Worm (Caenorhabditis elegans): ENCODE measurements around the gene ndus-8.

The ndus-8 gene

DNA sequence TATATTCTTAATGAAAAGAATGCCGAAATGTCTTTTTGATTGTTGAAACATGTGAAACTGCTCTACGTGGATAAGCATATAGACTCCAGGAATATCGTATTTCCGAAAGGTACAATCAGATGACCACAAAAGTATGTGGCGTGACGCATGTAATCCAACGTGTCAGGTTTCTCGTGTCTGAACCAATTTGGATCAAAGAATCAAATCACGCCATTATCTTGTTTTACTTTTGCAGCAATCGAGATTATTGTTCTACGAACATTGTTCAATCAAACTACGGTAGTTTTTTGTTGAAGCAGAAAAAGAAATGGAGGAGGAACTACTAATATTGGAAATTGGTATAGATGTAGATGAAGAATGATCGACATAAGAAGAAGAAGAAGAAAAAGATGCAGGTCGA is 39.7 kb upstream of the ndus-8 start:
- no peak for TF ChIP-seq ceh-31 (tag; optimal IDR thresholded peaks at IDR 0.05)
- TF ChIP-seq ceh-34 (tag; optimal IDR thresholded peaks at IDR 0.05): no peak
- no peak for TF ChIP-seq pat-9 (tag; optimal IDR thresholded peaks at IDR 0.05)
- TF ChIP-seq hlh-8 (tag; optimal IDR thresholded peaks at IDR 0.05): no peak
- TF ChIP-seq sox-4 (tag; optimal IDR thresholded peaks at IDR 0.05): no peak
- no peak for TF ChIP-seq fax-1 (tag; optimal IDR thresholded peaks at IDR 0.05)
- no peak for TF ChIP-seq ceh-2 (tag; optimal IDR thresholded peaks at IDR 0.05)
- TF ChIP-seq fkh-6 (tag; optimal IDR thresholded peaks at IDR 0.05): no peak
- TF ChIP-seq ceh-24 (tag; optimal IDR thresholded peaks at IDR 0.05): no peak
- TF ChIP-seq ama-1 (optimal IDR thresholded peaks at IDR 0.05): no peak
- TF ChIP-seq gmeb-2 (tag; optimal IDR thresholded peaks at IDR 0.05): no peak
- TF ChIP-seq ceh-19 (GFP tag; optimal IDR thresholded peaks at IDR 0.05): no peak

DNA sequence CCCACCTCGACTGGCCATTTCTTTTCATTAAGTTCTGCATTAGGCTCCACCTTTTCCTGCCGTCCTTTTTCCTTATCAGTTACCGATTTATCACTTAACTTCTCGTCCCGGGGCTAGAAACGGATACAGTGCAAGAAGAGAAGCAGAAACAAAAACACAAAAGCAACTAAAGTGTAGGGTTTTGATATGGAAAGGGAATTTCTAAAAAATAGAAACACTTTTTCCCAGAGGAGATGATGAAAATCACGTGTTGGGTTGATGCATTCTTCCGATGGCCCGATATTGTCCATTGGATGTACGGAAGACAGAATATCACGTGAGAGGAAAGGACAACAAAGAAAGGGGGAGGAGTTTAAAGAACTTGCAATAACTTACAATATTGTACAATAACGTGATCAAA is 38.8 kb upstream of the ndus-8 start:
- TF ChIP-seq che-1 (tag; optimal IDR thresholded peaks at IDR 0.05) (no peak), sox-4 (tag; optimal IDR thresholded peaks at IDR 0.05) (no peak), hlh-30 (tag; optimal IDR thresholded peaks at IDR 0.05; ENCODE audit: insufficient read depth) (peak; percentile 65), ceh-18 (tag; optimal IDR thresholded peaks at IDR 0.05) (no peak), dmd-4 (tag; optimal IDR thresholded peaks at IDR 0.05; ENCODE audit: borderline replicate concordance) (no peak)

DNA sequence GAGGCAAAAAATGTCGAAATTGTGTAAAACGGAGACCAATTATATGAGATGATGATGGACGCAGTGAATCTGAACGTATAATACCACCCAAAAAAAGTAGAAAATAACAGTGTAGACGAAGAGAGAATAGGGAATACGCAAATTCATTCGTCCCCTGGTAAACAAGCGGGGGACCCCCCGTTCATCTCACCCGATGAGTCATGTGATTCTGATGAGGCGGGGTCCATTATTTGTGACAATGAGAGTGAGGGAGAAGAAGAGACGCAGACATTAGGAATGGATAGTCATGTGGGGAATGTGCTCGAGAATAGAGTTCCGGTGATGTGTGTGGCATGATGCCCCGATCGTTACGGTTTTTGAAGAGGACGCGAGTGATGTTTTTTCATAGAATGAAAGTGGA is 38.1 kb upstream of the ndus-8 start:
- TF ChIP-seq nhr-232 (tag; optimal IDR thresholded peaks at IDR 0.05): no peak
- TF ChIP-seq unc-42 (tag; optimal IDR thresholded peaks at IDR 0.05): peak; percentile 14
- TF ChIP-seq ceh-34 (tag; optimal IDR thresholded peaks at IDR 0.05): peak; percentile 39
- peak; percentile 52 for TF ChIP-seq ref-2 (tag; optimal IDR thresholded peaks at IDR 0.05)
- no peak for TF ChIP-seq pha-4 (tag; optimal IDR thresholded peaks at IDR 0.05)
- no peak for TF ChIP-seq ama-1 (optimal IDR thresholded peaks at IDR 0.05)
- no peak for TF ChIP-seq npax-4 (tag; optimal IDR thresholded peaks at IDR 0.05)
- TF ChIP-seq che-1 (tag; optimal IDR thresholded peaks at IDR 0.05): no peak
- TF ChIP-seq pag-3 (tag; optimal IDR thresholded peaks at IDR 0.05; ENCODE audit: borderline replicate concordance): no peak
- TF ChIP-seq elt-4 (tag; optimal IDR thresholded peaks at IDR 0.05): no peak
- TF ChIP-seq pha-2 (tag; optimal IDR thresholded peaks at IDR 0.05): peak; percentile 39
- TF ChIP-seq C08G9.2 (tag; optimal IDR thresholded peaks at IDR 0.05): no peak
- TF ChIP-seq zip-5 (tag; optimal IDR thresholded peaks at IDR 0.05): no peak
- no peak for TF ChIP-seq fkh-6 (tag; optimal IDR thresholded peaks at IDR 0.05)
- no peak for TF ChIP-seq ceh-24 (tag; optimal IDR thresholded peaks at IDR 0.05)
- no peak for TF ChIP-seq ztf-16 (tag; optimal IDR thresholded peaks at IDR 0.05)
- no peak for TF ChIP-seq F13H6.1 (tag; optimal IDR thresholded peaks at IDR 0.05)
- no peak for TF ChIP-seq ceh-19 (GFP tag; optimal IDR thresholded peaks at IDR 0.05)
- TF ChIP-seq ceh-18 (tag; optimal IDR thresholded peaks at IDR 0.05): no peak
- no peak for TF ChIP-seq ahr-1 (tag; optimal IDR thresholded peaks at IDR 0.05)
- TF ChIP-seq ceh-2 (tag; optimal IDR thresholded peaks at IDR 0.05): peak; percentile 27
- TF ChIP-seq sdc-2 (tag; optimal IDR thresholded peaks at IDR 0.05): no peak
- no peak for TF ChIP-seq lim-6 (tag; optimal IDR thresholded peaks at IDR 0.05)
- no peak for TF ChIP-seq nhr-11 (tag; optimal IDR thresholded peaks at IDR 0.05)
- peak; percentile 62 for TF ChIP-seq tbx-2 (tag; optimal IDR thresholded peaks at IDR 0.05)
- TF ChIP-seq rnt-1 (tag; optimal IDR thresholded peaks at IDR 0.05): peak; percentile 5
- no peak for TF ChIP-seq gmeb-2 (tag; optimal IDR thresholded peaks at IDR 0.05)
- no peak for TF ChIP-seq K02D7.2 (tag; optimal IDR thresholded peaks at IDR 0.05)
- TF ChIP-seq T23F11.4 (GFP tag; optimal IDR thresholded peaks at IDR 0.05): no peak
- no peak for TF ChIP-seq unc-3 (GFP tag; conservative IDR thresholded peaks at IDR 0.05)
- TF ChIP-seq unc-3 (tag; optimal IDR thresholded peaks at IDR 0.05): no peak
- TF ChIP-seq unc-55 (GFP tag; optimal IDR thresholded peaks at IDR 0.05): peak; percentile 75
- TF ChIP-seq elt-2 (tag; optimal IDR thresholded peaks at IDR 0.05): no peak
- TF ChIP-seq C38D4.7 (GFP tag; optimal IDR thresholded peaks at IDR 0.05): no peak
- TF ChIP-seq ets-4 (tag; optimal IDR thresholded peaks at IDR 0.05): no peak
- no peak for TF ChIP-seq sox-2 (GFP tag; IDR thresholded peaks at IDR 0.05)
- no peak for TF ChIP-seq hlh-15 (tag; optimal IDR thresholded peaks at IDR 0.05)
- TF ChIP-seq fax-1 (tag; optimal IDR thresholded peaks at IDR 0.05): no peak
- TF ChIP-seq ceh-31 (tag; optimal IDR thresholded peaks at IDR 0.05): peak; percentile 79
- no peak for TF ChIP-seq ceh-9 (tag; optimal IDR thresholded peaks at IDR 0.05)
- TF ChIP-seq Y22D7AL.16 (tag; optimal IDR thresholded peaks at IDR 0.05): no peak
- TF ChIP-seq lin-11 (tag; optimal IDR thresholded peaks at IDR 0.05): no peak
- no peak for TF ChIP-seq syd-9 (tag; optimal IDR thresholded peaks at IDR 0.05)
- TF ChIP-seq hlh-30 (tag; optimal IDR thresholded peaks at IDR 0.05; ENCODE audit: insufficient read depth): peak; percentile 99
- peak; percentile 36 for TF ChIP-seq nfya-1 (tag; optimal IDR thresholded peaks at IDR 0.05)

All from whole organism, late embryonic.